Worm (Caenorhabditis elegans) whole organism, mixed stage, embryonic: ENCODE measurements around the gene dmsr-11.

ENCODE experiments used
- M03D4.4 ChIP-seq: sonication (generic microtip); optimal IDR thresholded peaks from 2 replicates; lab custom pipeline; 2017; ENCODE audit warnings: mild to moderate bottlenecking, missing genetic modification characterization, missing compliant biosample characterization
- bed-3 ChIP-seq: fragments of 200-800 bp; sonication (Bioruptor generic); optimal IDR thresholded peaks from 3 replicates; lab custom pipeline; 2018; ENCODE audit warnings: mild to moderate bottlenecking, missing genetic modification characterization, moderate library complexity, missing compliant biosample characterization
- blmp-1 ChIP-seq: fragments of 150-350 bp; optimal IDR thresholded peaks from 2 replicates; lab custom pipeline; 2014; ENCODE audit warnings: missing biosample characterization, missing genetic modification characterization
- ceh-39 ChIP-seq: fragments of 150-350 bp; optimal IDR thresholded peaks from 2 replicates; lab custom pipeline; 2014; ENCODE audit warnings: missing biosample characterization, missing genetic modification characterization
- ceh-43 ChIP-seq: fragments of 200-800 bp; sonication (Bioruptor generic); optimal IDR thresholded peaks from 2 replicates; lab custom pipeline; 2018; ENCODE audit warnings: mild to moderate bottlenecking, missing genetic modification characterization, moderate library complexity, missing compliant biosample characterization
- ceh-83 ChIP-seq: fragments of 200-800 bp; sonication (Bioruptor generic); optimal IDR thresholded peaks from 2 replicates; lab custom pipeline; 2018; ENCODE audit warnings: mild to moderate bottlenecking, missing genetic modification characterization, missing compliant biosample characterization
- ces-1 ChIP-seq: fragments of 150-350 bp; optimal IDR thresholded peaks from 2 replicates; lab custom pipeline; 2014; ENCODE audit warnings: missing biosample characterization, missing genetic modification reagents, missing genetic modification characterization
- cnd-1 ChIP-seq: fragments of 200-800 bp; sonication (Bioruptor generic); optimal IDR thresholded peaks from 2 replicates; lab custom pipeline; 2018; ENCODE audit warnings: mild to moderate bottlenecking, missing genetic modification characterization, missing compliant biosample characterization
- drap-1 ChIP-seq: fragments of 200-800 bp; sonication (Bioruptor generic); optimal IDR thresholded peaks from 3 replicates; lab custom pipeline; 2018; ENCODE audit warnings: mild to moderate bottlenecking, missing genetic modification characterization, missing compliant biosample characterization
- elt-1 ChIP-seq: sonication (generic microtip); optimal IDR thresholded peaks from 2 replicates; lab custom pipeline; 2017; ENCODE audit warnings: missing genetic modification characterization, mild to moderate bottlenecking, missing compliant biosample characterization, antibody characterized with exemption, moderate library complexity, borderline replicate concordance; ENCODE audit not compliant: insufficient read depth
- elt-3 ChIP-seq: fragments of 150-350 bp; optimal IDR thresholded peaks from 2 replicates; lab custom pipeline; 2014; ENCODE audit warnings: missing biosample characterization, missing genetic modification characterization
- flh-1 ChIP-seq: fragments of 200-800 bp; sonication (Bioruptor generic); optimal IDR thresholded peaks from 2 replicates; lab custom pipeline; 2018; ENCODE audit warnings: mild to moderate bottlenecking, missing genetic modification characterization, moderate library complexity, missing compliant biosample characterization
- ham-2 ChIP-seq: fragments of 200-800 bp; sonication (Bioruptor generic); optimal IDR thresholded peaks from 2 replicates; lab custom pipeline; 2018; ENCODE audit warnings: mild to moderate bottlenecking, missing genetic modification characterization, missing compliant biosample characterization
- hlh-1 ChIP-seq: fragments of 150-350 bp; optimal IDR thresholded peaks from 2 replicates; lab custom pipeline; 2014; ENCODE audit warnings: missing biosample characterization, missing genetic modification reagents, missing genetic modification characterization
- lin-13 ChIP-seq: fragments of 150-350 bp; optimal IDR thresholded peaks from 2 replicates; lab custom pipeline; 2014; ENCODE audit warnings: missing biosample characterization, missing genetic modification characterization
- lin-32 ChIP-seq: fragments of 200-800 bp; sonication (Bioruptor generic); optimal IDR thresholded peaks from 2 replicates; lab custom pipeline; 2018; ENCODE audit warnings: mild to moderate bottlenecking, missing genetic modification characterization, missing compliant biosample characterization
- lsy-2 ChIP-seq: fragments of 150-350 bp; optimal IDR thresholded peaks from 2 replicates; lab custom pipeline; 2014; ENCODE audit warnings: missing biosample characterization, missing genetic modification characterization
- mab-5 ChIP-seq: fragments of 150-350 bp; optimal IDR thresholded peaks from 2 replicates; lab custom pipeline; 2014; ENCODE audit warnings: missing biosample characterization, missing genetic modification characterization
- mep-1 ChIP-seq: fragments of 150-350 bp; optimal IDR thresholded peaks from 2 replicates; lab custom pipeline; 2017; ENCODE audit warnings: missing biosample characterization, missing genetic modification reagents, missing genetic modification characterization, inconsistent platforms
- mls-2 ChIP-seq: sonication (generic microtip); optimal IDR thresholded peaks from 2 replicates; lab custom pipeline; 2016; ENCODE audit warnings: mild to moderate bottlenecking, missing genetic modification characterization, moderate library complexity, missing compliant biosample characterization
- nhr-12 ChIP-seq: fragments of 150-350 bp; optimal IDR thresholded peaks from 2 replicates; lab custom pipeline; 2014; ENCODE audit warnings: missing biosample characterization, missing genetic modification characterization
- nhr-2 ChIP-seq: fragments of 150-350 bp; optimal IDR thresholded peaks from 2 replicates; lab custom pipeline; 2014; ENCODE audit warnings: missing biosample characterization, missing genetic modification characterization
- nhr-237 ChIP-seq: fragments of 150-350 bp; optimal IDR thresholded peaks from 2 replicates; lab custom pipeline; 2014; ENCODE audit warnings: missing biosample characterization, missing genetic modification characterization
- nhr-28 ChIP-seq: fragments of 150-350 bp; optimal IDR thresholded peaks from 2 replicates; lab custom pipeline; 2014; ENCODE audit warnings: missing biosample characterization, missing genetic modification characterization
- nhr-76 ChIP-seq: sonication (generic microtip); optimal IDR thresholded peaks from 2 replicates; lab custom pipeline; 2017; ENCODE audit warnings: missing biosample characterization, missing genetic modification characterization
- pha-4 ChIP-seq: fragments of 150-350 bp; optimal IDR thresholded peaks from 2 replicates; lab custom pipeline; 2018; ENCODE audit warnings: missing biosample characterization, missing genetic modification reagents, missing genetic modification characterization
- sem-2 ChIP-seq: fragments of 200-800 bp; sonication (Bioruptor generic); optimal IDR thresholded peaks from 2 replicates; lab custom pipeline; 2018; ENCODE audit warnings: mild to moderate bottlenecking, missing genetic modification characterization, missing compliant biosample characterization
- snpc-4 ChIP-seq: fragments of 150-350 bp; optimal IDR thresholded peaks from 2 replicates; lab custom pipeline; 2014; ENCODE audit warnings: missing biosample characterization, missing genetic modification characterization
- sptf-1 ChIP-seq: sonication (generic microtip); optimal IDR thresholded peaks from 2 replicates; lab custom pipeline; 2017; ENCODE audit warnings: mild to moderate bottlenecking, missing genetic modification characterization, moderate library complexity, missing compliant biosample characterization
- tbx-8 ChIP-seq: fragments of 200-800 bp; sonication (Bioruptor generic); optimal IDR thresholded peaks from 2 replicates; lab custom pipeline; 2018; ENCODE audit warnings: mild to moderate bottlenecking, missing genetic modification characterization, moderate library complexity, missing compliant biosample characterization
- unc-120 ChIP-seq: sonication (generic microtip); optimal IDR thresholded peaks from 2 replicates; lab custom pipeline; 2017; ENCODE audit warnings: missing genetic modification characterization, missing compliant biosample characterization; ENCODE audit not compliant: poor library complexity, severe bottlenecking
- unc-39 ChIP-seq: fragments of 150-350 bp; optimal IDR thresholded peaks from 2 replicates; lab custom pipeline; 2014; ENCODE audit warnings: missing biosample characterization, missing genetic modification characterization
- unc-62 ChIP-seq: fragments of 150-350 bp; optimal IDR thresholded peaks from 2 replicates; lab custom pipeline; 2014; ENCODE audit warnings: missing biosample characterization, missing genetic modification reagents, missing genetic modification characterization
- ztf-11 ChIP-seq: fragments of 150-350 bp; optimal IDR thresholded peaks from 2 replicates; lab custom pipeline; 2014; ENCODE audit warnings: missing biosample characterization, missing genetic modification characterization

The dmsr-11 gene

ce11 chrV:6838599-6838998, 34.7 kb upstream of the dmsr-11 start, which contains the start of gene T15B7.15:
Gene T15B7.15 (minus strand): TSS chrV:6838665.
- TF ChIP-seq tbx-8 (GFP tag; lab: Kevin White, UChicago) (no peak), lsy-2 (no peak), mab-5 (tag; lab: Kevin White, UChicago) (no peak), bed-3 (GFP tag; lab: Kevin White, UChicago) (no peak), elt-3 (tag; lab: Kevin White, UChicago) (no peak), nhr-76 (no peak), ceh-83 (GFP tag; lab: Kevin White, UChicago) (no peak), ces-1 (no peak)

ce11 chrV:6836036-6836435, 32.1 kb upstream of the dmsr-11 start:
- TF ChIP-seq pha-4 (no peak), tbx-8 (GFP tag; lab: Kevin White, UChicago) (no peak), nhr-237 (no peak)

- no peak for TF ChIP-seq nhr-237
- no peak for TF ChIP-seq elt-1
- no peak for TF ChIP-seq lin-13 (tag; lab: Kevin White, UChicago)
- no peak for TF ChIP-seq ceh-43 (GFP tag; lab: Kevin White, UChicago)
- TF ChIP-seq tbx-8 (GFP tag; lab: Kevin White, UChicago), result no peak
- TF ChIP-seq nhr-76, result no peak
- no peak for TF ChIP-seq lsy-2
- no peak for TF ChIP-seq cnd-1
- no peak for TF ChIP-seq hlh-1 (tag; lab: Kevin White, UChicago)
- TF ChIP-seq unc-39, result no peak
- TF ChIP-seq blmp-1, result no peak
- TF ChIP-seq M03D4.4 (tag; lab: Kevin White, UChicago), result no peak
- no peak for TF ChIP-seq mls-2 (tag; lab: Kevin White, UChicago)
- TF ChIP-seq snpc-4, result no peak
- no peak for TF ChIP-seq lin-32 (GFP tag; lab: Kevin White, UChicago)
- TF ChIP-seq nhr-12 (tag; lab: Kevin White, UChicago), result no peak
- no peak for TF ChIP-seq unc-62
These were observed 31.4 kb upstream of the dmsr-11 start, which contains the start of the genes T15B7.14 and col-143 for ce11 chrV:6835242-6835641. Gene T15B7.14 (minus strand): TSS chrV:6835342. Gene col-143 (plus strand): TSS chrV:6835635.

- no peak for TF ChIP-seq nhr-2 (tag; lab: Kevin White, UChicago)
- no peak for TF ChIP-seq flh-1 (GFP tag; lab: Kevin White, UChicago)
- TF ChIP-seq cnd-1, result no peak
- no peak for TF ChIP-seq nhr-237
- no peak for TF ChIP-seq nhr-76
- TF ChIP-seq nhr-12 (tag; lab: Kevin White, UChicago), result no peak
- TF ChIP-seq unc-120 (tag; lab: Kevin White, UChicago), result no peak
- TF ChIP-seq hlh-1 (tag; lab: Kevin White, UChicago), result no peak
- no peak for TF ChIP-seq snpc-4
- TF ChIP-seq ces-1, result no peak
- no peak for TF ChIP-seq lin-13 (tag; lab: Kevin White, UChicago)
- TF ChIP-seq lsy-2, result no peak
- no peak for TF ChIP-seq mab-5 (tag; lab: Kevin White, UChicago)
- no peak for TF ChIP-seq drap-1 (GFP tag; lab: Kevin White, UChicago)
- TF ChIP-seq mls-2 (tag; lab: Kevin White, UChicago), result no peak
- TF ChIP-seq ceh-43 (GFP tag; lab: Kevin White, UChicago), result no peak
- TF ChIP-seq mep-1, result no peak
- no peak for TF ChIP-seq bed-3 (GFP tag; lab: Kevin White, UChicago)
- no peak for TF ChIP-seq ceh-39 (tag; lab: Kevin White, UChicago)
- no peak for TF ChIP-seq ham-2
- TF ChIP-seq, all 35 proteins: peak for 0
These were observed 27.6 kb upstream of the dmsr-11 start for ce11 chrV:6831539-6831938.

ce11 chrV:6830755-6831227, 26.9 kb upstream of the dmsr-11 start, which contains the start of gene col-142:
Gene col-142 (plus strand): TSS chrV:6831177.
- TF ChIP-seq bed-3 (GFP tag; lab: Kevin White, UChicago), result no peak
- TF ChIP-seq lin-32 (GFP tag; lab: Kevin White, UChicago), result no peak
- no peak for TF ChIP-seq blmp-1
- no peak for TF ChIP-seq nhr-28 (tag; lab: Kevin White, UChicago)
- no peak for TF ChIP-seq elt-1
- TF ChIP-seq sptf-1, result no peak
- no peak for TF ChIP-seq M03D4.4 (tag; lab: Kevin White, UChicago)
- no peak for TF ChIP-seq lsy-2
- TF ChIP-seq mep-1, result no peak
- no peak for TF ChIP-seq mab-5 (tag; lab: Kevin White, UChicago)
- no peak for TF ChIP-seq sem-2 (GFP tag; lab: Kevin White, UChicago)
- no peak for TF ChIP-seq flh-1 (GFP tag; lab: Kevin White, UChicago)
- no peak for TF ChIP-seq ceh-39 (tag; lab: Kevin White, UChicago)
- no peak for TF ChIP-seq ztf-11
- no peak for TF ChIP-seq mls-2 (tag; lab: Kevin White, UChicago)
- TF ChIP-seq unc-62, result no peak
